Worm (Caenorhabditis elegans): ENCODE data around the gene rop-1.

- TF ChIP-seq him-1 (tag; optimal IDR thresholded peaks at IDR 0.05) (no peak), W03F9.2 (tag; optimal IDR thresholded peaks at IDR 0.05) (no peak), dao-5 (tag; optimal IDR thresholded peaks at IDR 0.05) (no peak)
These were observed 30.2 kb downstream of the rop-1 start for ce11 chrV:10224619-10225018.
